Worm (Caenorhabditis elegans) whole organism, L4 larva: ENCODE results near the gene F11D5.5.

Experiments used
- D1046.2 ChIP-seq: fragments of 200-800 bp; sonication (Bioruptor generic); IDR thresholded peaks from 2 replicates; pipeline ENCODE4 v1.3.6; 2022; ENCODE audit warnings: missing genetic modification characterization, missing compliant biosample characterization
- F37D6.2 ChIP-seq: sonication (generic microtip); optimal IDR thresholded peaks from 2 replicates; lab custom pipeline; 2016; ENCODE audit warnings: mild to moderate bottlenecking, missing genetic modification characterization, missing compliant biosample characterization
- F44E2.7 ChIP-seq: fragments of 200-800 bp; sonication (Bioruptor generic); IDR thresholded peaks from 2 replicates; pipeline ENCODE4 v2.1.2; 2022; ENCODE audit warnings: missing genetic modification characterization, missing compliant biosample characterization
- F49E8.2 ChIP-seq: sonication (generic microtip); optimal IDR thresholded peaks from 2 replicates; lab custom pipeline; 2016; ENCODE audit warnings: missing compliant biosample characterization, mild to moderate bottlenecking, missing genetic modification characterization, borderline replicate concordance
- T26A8.4 ChIP-seq: fragments of 200-800 bp; sonication (Bioruptor generic); IDR thresholded peaks from 2 replicates; pipeline ENCODE4 v1.3.6; 2022; ENCODE audit warnings: missing genetic modification characterization, missing compliant biosample characterization
- Y105C5A.15 ChIP-seq: fragments of 200-800 bp; sonication (Bioruptor generic); IDR thresholded peaks from 2 replicates; pipeline ENCODE4 v1.3.6; 2022; ENCODE audit warnings: missing genetic modification characterization, missing compliant biosample characterization
- Y48G9A.11 ChIP-seq: fragments of 200-800 bp; sonication (Bioruptor generic); IDR thresholded peaks from 2 replicates; pipeline ENCODE4 v1.3.6; 2022; ENCODE audit warnings: missing genetic modification reagents, missing genetic modification characterization, missing compliant biosample characterization
- aha-1 ChIP-seq: fragments of 150-350 bp; peaks from one replicate; lab custom pipeline; 2014; ENCODE audit warnings: missing biosample characterization, missing genetic modification characterization
- aly-2 ChIP-seq: sonication (generic microtip); optimal IDR thresholded peaks from 2 replicates; lab custom pipeline; 2018; ENCODE audit warnings: missing biosample characterization, missing genetic modification characterization
- ama-1 ChIP-seq: fragments of 150-350 bp; optimal IDR thresholded peaks from 2 replicates; lab custom pipeline; 2014; ENCODE audit warnings: inconsistent platforms, mixed read lengths
- arid-1 ChIP-seq: fragments of 200-800 bp; sonication (Bioruptor generic); conservative IDR thresholded peaks from 2 replicates; pipeline ENCODE4 v1.3.6; 2022; ENCODE audit warnings: missing genetic modification reagents, missing genetic modification characterization, missing compliant biosample characterization
- ceh-32 ChIP-seq: sonication (generic microtip); optimal IDR thresholded peaks from 2 replicates; lab custom pipeline; 2016; ENCODE audit warnings: mild to moderate bottlenecking, missing genetic modification characterization, missing compliant biosample characterization; ENCODE audit not compliant: poor library complexity
- ceh-62 ChIP-seq: sonication (generic microtip); optimal IDR thresholded peaks from 2 replicates; lab custom pipeline; 2017; ENCODE audit warnings: missing biosample characterization, missing genetic modification characterization
- ces-1 ChIP-seq: fragments of 150-350 bp; sonication (generic microtip); optimal IDR thresholded peaks from 4 replicates; lab custom pipeline; 2014; ENCODE audit warnings: missing biosample characterization, missing genetic modification reagents, missing genetic modification characterization
- cey-2 ChIP-seq: sonication (generic microtip); optimal IDR thresholded peaks from 3 replicates; lab custom pipeline; 2017; ENCODE audit warnings: missing genetic modification characterization, mild to moderate bottlenecking, missing compliant biosample characterization, antibody characterized with exemption, borderline replicate concordance; ENCODE audit not compliant: insufficient read depth
- daf-12 ChIP-seq: fragments of 150-350 bp; optimal IDR thresholded peaks from 2 replicates; lab custom pipeline; 2014; ENCODE audit warnings: missing biosample characterization, missing genetic modification reagents, missing genetic modification characterization
- dmd-6 ChIP-seq: fragments of 200-800 bp; sonication (Bioruptor generic); IDR thresholded peaks from 2 replicates; pipeline ENCODE4 v1.3.6; 2022; ENCODE audit warnings: missing genetic modification reagents, missing genetic modification characterization, missing compliant biosample characterization
- dmd-9 ChIP-seq: fragments of 200-800 bp; sonication (Bioruptor generic); IDR thresholded peaks from 2 replicates; pipeline ENCODE4 v1.3.6; 2022; ENCODE audit warnings: missing genetic modification reagents, missing genetic modification characterization, missing compliant biosample characterization
- duxl-1 ChIP-seq: sonication (generic microtip); optimal IDR thresholded peaks from 2 replicates; lab custom pipeline; 2016; ENCODE audit warnings: mild to moderate bottlenecking, missing genetic modification characterization, moderate library complexity, missing compliant biosample characterization; ENCODE audit not compliant: poor library complexity
- dve-1 ChIP-seq: sonication (generic microtip); optimal IDR thresholded peaks from 2 replicates; lab custom pipeline; 2017; ENCODE audit warnings: antibody characterized with exemption, mild to moderate bottlenecking, missing genetic modification characterization, missing compliant biosample characterization; ENCODE audit not compliant: insufficient read depth
- egl-43 ChIP-seq: fragments of 200-800 bp; sonication (Bioruptor generic); IDR thresholded peaks from 2 replicates; pipeline ENCODE4 v1.3.6; 2022; ENCODE audit warnings: missing genetic modification reagents, missing genetic modification characterization, missing compliant biosample characterization
- fkh-10 ChIP-seq: fragments of 150-350 bp; optimal IDR thresholded peaks from 2 replicates; lab custom pipeline; 2014; ENCODE audit warnings: missing biosample characterization, missing genetic modification reagents, missing genetic modification characterization
- hlh-11 ChIP-seq: fragments of 200-800 bp; sonication (Bioruptor generic); optimal IDR thresholded peaks from 2 replicates; lab custom pipeline; 2018; ENCODE audit warnings: mild to moderate bottlenecking, missing genetic modification characterization, missing compliant biosample characterization
- hlh-30 ChIP-seq: sonication (generic microtip); optimal IDR thresholded peaks from 2 replicates; lab custom pipeline; 2017; ENCODE audit warnings: antibody characterized with exemption, mild to moderate bottlenecking, missing genetic modification characterization, missing compliant biosample characterization; ENCODE audit not compliant: insufficient read depth
- hmg-1.1 ChIP-seq: fragments of 200-800 bp; sonication (Bioruptor generic); IDR thresholded peaks from 2 replicates; pipeline ENCODE4 v1.3.6; 2022; ENCODE audit warnings: missing genetic modification reagents, missing genetic modification characterization, missing compliant biosample characterization
- lim-7 ChIP-seq: fragments of 200-800 bp; sonication (Bioruptor generic); IDR thresholded peaks from 2 replicates; pipeline ENCODE4 v1.3.6; 2022; ENCODE audit warnings: missing genetic modification characterization, missing compliant biosample characterization
- lin-1 ChIP-seq: fragments of 200-800 bp; sonication (Bioruptor generic); IDR thresholded peaks from 2 replicates; pipeline ENCODE4 v1.3.6; 2022; ENCODE audit warnings: missing genetic modification reagents, missing genetic modification characterization, missing compliant biosample characterization
- lin-39 ChIP-seq: fragments of 150-350 bp; optimal IDR thresholded peaks from 2 replicates; lab custom pipeline; 2014; ENCODE audit warnings: missing biosample characterization, missing genetic modification reagents, missing genetic modification characterization
- lir-3 ChIP-seq: sonication (generic microtip); optimal IDR thresholded peaks from 2 replicates; lab custom pipeline; 2016; ENCODE audit warnings: mild to moderate bottlenecking, missing genetic modification characterization, missing compliant biosample characterization
- lsy-2 ChIP-seq, 2 experiments: fragments of 150-350 bp in 1 of 2; sonication (generic microtip) in 1 of 2; optimal IDR thresholded peaks; 2 replicates each; lab custom pipeline; 2014 to 2017; ENCODE audit warnings: missing biosample characterization in 2 of 2, missing genetic modification characterization in 2 of 2
- mdl-1 ChIP-seq, 2 experiments: fragments of 150-350 bp in 1 of 2; sonication (generic microtip) in 1 of 2; optimal IDR thresholded peaks; 2 replicates each; lab custom pipeline; 2014 to 2017; ENCODE audit warnings: missing biosample characterization in 2 of 2, missing genetic modification characterization in 2 of 2
- mep-1 ChIP-seq: fragments of 150-350 bp; sonication (generic microtip); optimal IDR thresholded peaks from 3 replicates; lab custom pipeline; 2014; ENCODE audit warnings: missing biosample characterization, missing genetic modification characterization
- mes-2 ChIP-seq: sonication (generic microtip); optimal IDR thresholded peaks from 2 replicates; lab custom pipeline; 2016; ENCODE audit warnings: missing genotype, mild to moderate bottlenecking, missing genetic modification characterization, missing compliant biosample characterization; ENCODE audit not compliant: poor library complexity, severe bottlenecking
- nhr-11 ChIP-seq: fragments of 150-350 bp; optimal IDR thresholded peaks from 2 replicates; lab custom pipeline; 2014; ENCODE audit warnings: missing biosample characterization, missing genetic modification characterization
- nhr-25 ChIP-seq: sonication (generic microtip); optimal IDR thresholded peaks from 2 replicates; lab custom pipeline; 2017; ENCODE audit warnings: missing genetic modification characterization, mild to moderate bottlenecking, missing compliant biosample characterization, antibody characterized with exemption, moderate library complexity, borderline replicate concordance; ENCODE audit not compliant: insufficient read depth
- nhr-41 ChIP-seq: fragments of 200-800 bp; sonication (Bioruptor generic); IDR thresholded peaks from 2 replicates; pipeline ENCODE4 v1.3.6; 2022; ENCODE audit warnings: missing genetic modification reagents, missing genetic modification characterization, missing compliant biosample characterization
- nhr-42 ChIP-seq: fragments of 200-800 bp; sonication (Bioruptor generic); IDR thresholded peaks from 2 replicates; pipeline ENCODE4 v1.3.6; 2022; ENCODE audit warnings: missing genetic modification characterization, missing compliant biosample characterization
- nhr-48 ChIP-seq: sonication (generic microtip); optimal IDR thresholded peaks from 2 replicates; lab custom pipeline; 2016; ENCODE audit warnings: mild to moderate bottlenecking, missing genetic modification characterization, missing compliant biosample characterization
- nhr-6 ChIP-seq: fragments of 150-350 bp; optimal IDR thresholded peaks from 2 replicates; lab custom pipeline; 2014; ENCODE audit warnings: missing biosample characterization, missing genetic modification characterization
- nhr-76 ChIP-seq: fragments of 150-350 bp; optimal IDR thresholded peaks from 2 replicates; lab custom pipeline; 2014; ENCODE audit warnings: missing biosample characterization, missing genetic modification characterization
- pqm-1 ChIP-seq: sonication (generic microtip); optimal IDR thresholded peaks from 2 replicates; lab custom pipeline; 2017; ENCODE audit warnings: missing biosample characterization, missing genetic modification characterization
- rbr-2 ChIP-seq: sonication (generic microtip); optimal IDR thresholded peaks from 2 replicates; lab custom pipeline; 2016; ENCODE audit warnings: missing genotype, missing genetic modification characterization, missing compliant biosample characterization
- saeg-2 ChIP-seq: fragments of 200-800 bp; sonication (Bioruptor generic); IDR thresholded peaks from 2 replicates; pipeline ENCODE4 v1.3.6; 2022; ENCODE audit warnings: missing genetic modification reagents, missing genetic modification characterization, missing compliant biosample characterization
- set-16 ChIP-seq: fragments of 200-800 bp; sonication (Bioruptor generic); IDR thresholded peaks from 2 replicates; pipeline ENCODE4 v1.3.6; 2022; ENCODE audit warnings: missing genetic modification reagents, missing genetic modification characterization, missing compliant biosample characterization
- spr-1 ChIP-seq: sonication (generic microtip); optimal IDR thresholded peaks from 2 replicates; lab custom pipeline; 2016; ENCODE audit warnings: mild to moderate bottlenecking, missing genetic modification characterization, missing compliant biosample characterization
- spr-3 ChIP-seq: fragments of 200-800 bp; sonication (Bioruptor generic); optimal IDR thresholded peaks from 2 replicates; lab custom pipeline; 2018; ENCODE audit warnings: mild to moderate bottlenecking, missing genetic modification characterization, missing compliant biosample characterization
- tag-97 ChIP-seq: fragments of 200-800 bp; sonication (Bioruptor generic); IDR thresholded peaks from 2 replicates; pipeline ENCODE4 v1.3.6; 2022; ENCODE audit warnings: missing genetic modification characterization, missing compliant biosample characterization
- unc-62 ChIP-seq, 3 experiments: fragments of 150-350 bp in 1 of 3; sonication (generic microtip); optimal IDR thresholded peaks in 2 of 3; peaks in 1 of 3; 1 replicate in 1 of 3; 2 replicates in 2 of 3; lab custom pipeline; 2014 to 2017; ENCODE audit warnings: missing biosample characterization in 3 of 3, missing genetic modification characterization in 3 of 3, missing genetic modification reagents in 3 of 3, missing genotype in 1 of 3
- zfp-2 ChIP-seq: sonication (generic microtip); optimal IDR thresholded peaks from 2 replicates; lab custom pipeline; 2016; ENCODE audit warnings: mild to moderate bottlenecking, missing genetic modification characterization, missing compliant biosample characterization
- zfp-3 ChIP-seq: fragments of 200-800 bp; sonication (Bioruptor generic); conservative IDR thresholded peaks from 2 replicates; pipeline ENCODE4 v1.3.6; 2022; ENCODE audit warnings: missing genetic modification reagents, missing genetic modification characterization, missing compliant biosample characterization
- zip-11 ChIP-seq: fragments of 200-800 bp; sonication (Bioruptor generic); IDR thresholded peaks from 2 replicates; pipeline ENCODE4 v1.3.6; 2022; ENCODE audit warnings: missing genetic modification characterization, missing compliant biosample characterization

F11D5.5 gene

ce11 chrX:3283189-3283588 is 18.7 kb upstream of the F11D5.5 start:
- TF ChIP-seq ceh-32 (tag; lab: Kevin White, UChicago) (no peak), daf-12 (tag; lab: Kevin White, UChicago) (no peak), hlh-11 (tag; lab: Kevin White, UChicago) (peak; percentile 48), fkh-10 (no peak), lim-7 (GFP tag; lab: Robert Waterston, UW) (no peak), spr-3 (no peak), ama-1 (no peak), spr-1 (tag; lab: Kevin White, UChicago) (no peak), zip-11 (GFP tag; lab: Robert Waterston, UW) (no peak), dmd-6 (GFP tag; lab: Robert Waterston, UW) (peak; percentile 58), F44E2.7 (no peak), ceh-62 (tag; lab: Kevin White, UChicago) (no peak), mdl-1 (tag; optimal IDR thresholded peaks at IDR 0.05; lab: Kevin White, UChicago) (no peak), T26A8.4 (GFP tag; lab: Robert Waterston, UW) (no peak), dmd-9 (GFP tag; lab: Robert Waterston, UW) (no peak), aly-2 (tag; lab: Kevin White, UChicago) (no peak), zfp-3 (no peak), ces-1 (GFP tag; lab: Kevin White, UChicago) (no peak), hmg-1.1 (no peak), nhr-42 (GFP tag; lab: Robert Waterston, UW) (no peak), duxl-1 (tag; lab: Kevin White, UChicago) (no peak), aha-1 (tag; lab: Kevin White, UChicago) (peak; percentile 73), saeg-2 (GFP tag; lab: Robert Waterston, UW) (peak; percentile 45; the same call in 1 of the 2 replicates), D1046.2 (GFP tag; lab: Robert Waterston, UW) (no peak), F37D6.2 (tag; lab: Kevin White, UChicago) (no peak), tag-97 (GFP tag; lab: Robert Waterston, UW) (no peak), lin-39 (tag; lab: Kevin White, UChicago) (no peak), mes-2 (no peak), pqm-1 (tag; lab: Kevin White, UChicago) (no peak), F49E8.2 (no peak), hlh-30 (no peak), unc-62 (GFP tag; optimal IDR thresholded peaks at IDR 0.05 in 1 of 2; lab: Kevin White, UChicago) (no peak), unc-62 (tag; optimal IDR thresholded peaks at IDR 0.05; lab: Kevin White, UChicago) (no peak), set-16 (no peak), cey-2 (tag; lab: Kevin White, UChicago) (no peak), arid-1 (GFP tag; lab: Robert Waterston, UW) (no peak), zfp-2 (tag; lab: Kevin White, UChicago) (no peak), nhr-11 (tag; lab: Kevin White, UChicago) (no peak), nhr-76 (tag; lab: Kevin White, UChicago) (no peak), lir-3 (tag; lab: Kevin White, UChicago) (no peak), nhr-6 (peak; percentile 0), nhr-41 (GFP tag; lab: Robert Waterston, UW) (no peak), rbr-2 (tag; lab: Kevin White, UChicago) (no peak), mep-1 (tag; lab: Kevin White, UChicago) (no peak), Y48G9A.11 (GFP tag; lab: Robert Waterston, UW) (no peak), nhr-25 (tag; lab: Kevin White, UChicago) (no peak), lsy-2 (tag; optimal IDR thresholded peaks at IDR 0.05; lab: Kevin White, UChicago) (no peak), dve-1 (peak; percentile 29), Y105C5A.15 (GFP tag; lab: Robert Waterston, UW) (no peak), nhr-48 (tag; lab: Kevin White, UChicago) (peak; percentile 42), lin-1 (GFP tag; lab: Robert Waterston, UW) (no peak), egl-43 (GFP tag; lab: Robert Waterston, UW) (no peak)
